Fruit fly (Drosophila melanogaster) whole organism, embryonic: ENCODE results near the gene CG17801.

Experiments
- CG15601 ChIP-seq: fragments of 200-800 bp; sonication (Bioruptor generic); optimal IDR thresholded peaks from 3 replicates; lab custom pipeline; 2019; ENCODE audit warnings: missing biosample characterization, mild to moderate bottlenecking, missing genetic modification characterization, moderate library complexity
- CG16779 ChIP-seq: fragments of 200-800 bp; sonication (Bioruptor generic); IDR thresholded peaks from 2 replicates; pipeline ENCODE4 v1.3.6; 2022; ENCODE audit warnings: missing biosample characterization, missing genetic modification characterization
- CG17359 ChIP-seq: fragments of 200-800 bp; sonication (Bioruptor generic); optimal IDR thresholded peaks from 3 replicates; lab custom pipeline; 2018; ENCODE audit warnings: missing biosample characterization, mild to moderate bottlenecking, missing genetic modification characterization, moderate library complexity
- CkIIα-i1 ChIP-seq: fragments of 200-800 bp; sonication (Bioruptor generic); IDR thresholded peaks from 2 replicates; pipeline ENCODE4 v1.3.6; 2022; ENCODE audit warnings: missing biosample characterization, missing genetic modification characterization
- Hmr ChIP-seq: fragments of 200-800 bp; sonication (Bioruptor generic); optimal IDR thresholded peaks from 3 replicates; lab custom pipeline; 2017; ENCODE audit warnings: mild to moderate bottlenecking, missing biosample characterization, missing genetic modification reagents, missing genetic modification characterization

DNA sequence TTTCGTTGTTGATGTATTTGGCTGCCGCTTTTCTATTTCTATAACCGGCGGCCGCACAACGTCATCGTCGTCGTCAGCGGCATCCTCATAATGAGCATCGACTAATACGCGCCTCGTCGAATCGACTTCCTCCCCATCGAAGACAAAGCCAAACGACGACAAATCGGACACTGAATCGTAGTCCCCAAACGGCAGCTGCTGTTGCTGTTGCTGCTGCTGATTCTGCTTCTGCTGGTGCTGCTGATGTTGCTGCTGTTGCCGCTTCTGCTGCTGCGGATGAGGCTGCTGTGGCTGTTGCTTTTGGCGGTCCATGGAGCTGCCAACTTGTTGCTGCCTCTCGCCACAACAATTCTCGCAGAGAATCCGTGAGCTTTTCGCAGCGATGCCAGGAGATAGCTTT lies 23.7 kb downstream of the CG17801 start:
- no peak for TF ChIP-seq CkIIα-i1 (GFP tag; lab: Robert Waterston, UW)
- no peak for TF ChIP-seq CG16779
- no peak for TF ChIP-seq CG15601 (tag; lab: Kevin White, UChicago)
- TF ChIP-seq CG17359 (tag; lab: Kevin White, UChicago), result no peak
- no peak for TF ChIP-seq Hmr (GFP tag; lab: Kevin White, UChicago)
